Worm (Caenorhabditis elegans): Measurements from ENCODE around the gene paqr-2.

paqr-2 gene

DNA sequence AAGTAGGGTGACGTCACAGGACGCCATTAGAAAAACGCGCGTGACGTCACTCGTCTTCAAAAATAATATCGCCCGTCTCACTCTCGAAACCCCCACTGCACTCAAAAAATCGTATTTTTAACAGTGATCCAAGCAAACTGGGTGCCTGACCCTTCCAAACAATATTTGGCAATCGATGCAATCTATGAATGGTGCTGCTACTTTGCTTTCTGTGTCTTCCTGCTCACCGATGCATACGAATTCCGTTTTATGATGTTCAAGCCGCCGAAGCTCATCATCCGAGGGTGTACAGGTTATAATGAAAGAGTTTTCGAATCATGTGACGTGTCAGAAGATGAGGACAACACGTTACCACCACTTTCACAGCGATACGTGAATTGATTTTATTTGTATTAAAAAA, 27.9 kb upstream of the paqr-2 start, which contains the start of gene W03A5.1:
TSS of gene W03A5.1 (plus strand) at position 301 of the 400 bp plus-strand sequence.
- peak; percentile 87 for TF ChIP-seq zip-8 (tag; optimal IDR thresholded peaks at IDR 0.05)
- TF ChIP-seq ham-2 (GFP tag; optimal IDR thresholded peaks at IDR 0.05): no peak

DNA sequence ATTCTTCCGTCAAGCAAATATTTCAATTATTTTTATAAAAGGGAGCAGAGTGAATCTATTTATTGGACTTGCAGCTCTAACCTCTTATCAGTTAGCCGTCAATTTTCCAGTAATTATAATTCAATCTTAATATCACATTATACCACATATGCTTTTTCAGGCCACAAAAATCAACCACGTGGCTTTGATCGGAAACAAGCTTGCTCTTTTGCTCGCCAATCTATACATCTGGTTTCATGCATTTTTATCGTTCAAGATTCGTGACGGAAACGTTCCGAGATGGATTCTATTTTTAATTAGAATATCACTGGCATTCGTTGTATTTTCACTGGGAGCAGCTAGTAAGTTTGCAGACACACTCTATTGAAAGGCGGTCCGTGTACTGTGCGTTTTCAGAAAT, 27.3 kb upstream of the paqr-2 start:
- TF ChIP-seq flh-1 (GFP tag; optimal IDR thresholded peaks at IDR 0.05) (no peak), nhr-28 (tag; optimal IDR thresholded peaks at IDR 0.05) (no peak), unc-39 (tag; optimal IDR thresholded peaks at IDR 0.05) (no peak), mls-2 (tag; optimal IDR thresholded peaks at IDR 0.05) (no peak), ham-2 (GFP tag; optimal IDR thresholded peaks at IDR 0.05) (no peak), drap-1 (GFP tag; optimal IDR thresholded peaks at IDR 0.05) (no peak), snpc-4 (tag; optimal IDR thresholded peaks at IDR 0.05) (no peak), unc-120 (tag; optimal IDR thresholded peaks at IDR 0.05; ENCODE audit: poor library complexity, severe bottlenecking) (no peak), ces-1 (GFP tag; optimal IDR thresholded peaks at IDR 0.05) (no peak), sem-2 (GFP tag; optimal IDR thresholded peaks at IDR 0.05) (no peak), sptf-1 (tag; optimal IDR thresholded peaks at IDR 0.05) (no peak), lin-32 (GFP tag; optimal IDR thresholded peaks at IDR 0.05) (no peak), ceh-39 (tag; optimal IDR thresholded peaks at IDR 0.05) (no peak), ceh-83 (GFP tag; optimal IDR thresholded peaks at IDR 0.05) (no peak), ceh-43 (GFP tag; optimal IDR thresholded peaks at IDR 0.05) (no peak), hlh-1 (tag; optimal IDR thresholded peaks at IDR 0.05) (no peak), nhr-2 (tag; optimal IDR thresholded peaks at IDR 0.05) (no peak), blmp-1 (tag; optimal IDR thresholded peaks at IDR 0.05) (no peak)

DNA sequence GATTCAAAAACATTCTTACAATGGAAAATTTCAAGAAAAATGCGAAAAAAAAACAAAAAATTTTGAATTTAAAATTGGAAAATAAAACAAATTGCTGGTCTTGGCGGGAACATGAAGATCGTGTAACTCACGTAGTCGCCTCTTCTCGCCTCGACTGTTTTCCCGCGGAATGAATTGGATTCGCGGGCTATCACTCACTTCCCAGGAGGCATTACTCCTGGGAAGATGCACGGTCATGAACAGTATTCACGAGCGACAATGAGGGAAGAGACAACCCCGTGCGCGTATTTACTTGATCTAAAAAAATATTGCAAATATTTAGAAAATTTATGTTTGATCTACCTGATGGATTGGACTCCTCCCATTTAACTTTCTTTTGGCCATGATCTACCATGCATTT, 26.6 kb upstream of the paqr-2 start:
- TF ChIP-seq mab-5 (tag; optimal IDR thresholded peaks at IDR 0.05) (no peak), sptf-1 (tag; optimal IDR thresholded peaks at IDR 0.05) (no peak), nhr-76 (tag; optimal IDR thresholded peaks at IDR 0.05) (no peak), lsy-2 (tag; optimal IDR thresholded peaks at IDR 0.05) (no peak), elt-1 (tag; optimal IDR thresholded peaks at IDR 0.05; ENCODE audit: borderline replicate concordance, insufficient read depth) (no peak), nhr-12 (tag; optimal IDR thresholded peaks at IDR 0.05) (no peak), drap-1 (GFP tag; optimal IDR thresholded peaks at IDR 0.05) (no peak), nhr-237 (tag; optimal IDR thresholded peaks at IDR 0.05) (no peak), nhr-28 (tag; optimal IDR thresholded peaks at IDR 0.05) (no peak), snpc-4 (tag; optimal IDR thresholded peaks at IDR 0.05) (no peak), elt-3 (tag; optimal IDR thresholded peaks at IDR 0.05) (no peak), hlh-1 (tag; optimal IDR thresholded peaks at IDR 0.05) (no peak), sem-2 (GFP tag; optimal IDR thresholded peaks at IDR 0.05) (no peak), unc-120 (tag; optimal IDR thresholded peaks at IDR 0.05; ENCODE audit: poor library complexity, severe bottlenecking) (no peak), tbx-8 (GFP tag; optimal IDR thresholded peaks at IDR 0.05) (no peak)

DNA sequence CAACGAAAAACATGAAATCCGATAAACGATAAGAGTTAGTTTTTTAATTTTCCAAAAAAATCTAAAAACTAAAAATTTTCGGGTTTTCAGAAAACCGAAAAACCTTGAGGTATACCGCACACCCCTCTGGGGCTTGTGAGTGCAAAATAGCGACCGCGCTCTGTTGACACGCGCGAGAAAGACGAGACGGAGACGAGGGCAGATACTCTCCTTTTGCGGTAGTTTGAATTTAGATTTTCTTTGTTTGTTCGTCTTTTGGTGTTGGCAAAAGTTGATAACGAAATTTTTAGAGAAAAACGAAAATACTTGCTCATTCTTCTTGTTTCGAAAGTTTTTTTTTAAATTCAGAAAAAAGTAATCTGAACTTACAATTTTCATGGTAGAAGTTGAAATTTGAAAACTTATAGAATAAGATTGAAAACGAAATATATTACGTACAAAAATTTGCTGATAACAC, 25.9 kb upstream of the paqr-2 start, which contains the start of the genes W03A5.2 and Y32H12A.8:
TSS of gene W03A5.2 (plus strand) at position 407 of the 457 bp plus-strand sequence.
TSS of gene Y32H12A.8 (minus strand) at position 410 of the 457 bp plus-strand sequence.
- TF ChIP-seq lin-13 (tag; optimal IDR thresholded peaks at IDR 0.05): no peak
- TF ChIP-seq ceh-43 (GFP tag; optimal IDR thresholded peaks at IDR 0.05): no peak
- TF ChIP-seq unc-120 (tag; optimal IDR thresholded peaks at IDR 0.05; ENCODE audit: poor library complexity, severe bottlenecking): peak; percentile 88
- peak; percentile 33 for TF ChIP-seq nhr-237 (tag; optimal IDR thresholded peaks at IDR 0.05)
- peak; percentile 24 for TF ChIP-seq pha-4 (tag; optimal IDR thresholded peaks at IDR 0.05)
- TF ChIP-seq hlh-1 (tag; optimal IDR thresholded peaks at IDR 0.05): peak; percentile 6
- TF ChIP-seq lsy-2 (tag; optimal IDR thresholded peaks at IDR 0.05): peak; percentile 68
- TF ChIP-seq mep-1 (tag; optimal IDR thresholded peaks at IDR 0.05): peak; percentile 29

DNA sequence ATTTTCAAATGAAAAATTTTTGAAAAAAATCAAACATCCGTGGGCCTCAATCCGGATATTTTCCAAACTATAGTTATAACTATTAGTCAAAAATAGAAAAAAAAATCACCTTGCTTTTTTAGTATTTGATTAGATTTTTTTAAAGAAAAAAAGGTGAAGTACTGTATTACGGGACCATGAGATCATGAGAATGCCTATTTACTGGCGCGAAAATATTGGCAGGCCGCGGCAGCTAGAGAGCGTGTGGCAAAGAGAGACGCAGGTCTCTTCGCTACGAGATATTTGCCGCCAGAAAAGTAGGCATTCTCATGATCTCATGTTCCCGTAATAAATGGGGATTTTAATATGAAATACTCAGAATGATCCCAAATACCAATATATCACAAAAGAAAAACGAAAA, 25.3 kb upstream of the paqr-2 start:
- TF ChIP-seq lsy-2 (tag; optimal IDR thresholded peaks at IDR 0.05): no peak
- TF ChIP-seq lin-32 (GFP tag; optimal IDR thresholded peaks at IDR 0.05): no peak
- no peak for TF ChIP-seq zip-8 (tag; optimal IDR thresholded peaks at IDR 0.05)

DNA sequence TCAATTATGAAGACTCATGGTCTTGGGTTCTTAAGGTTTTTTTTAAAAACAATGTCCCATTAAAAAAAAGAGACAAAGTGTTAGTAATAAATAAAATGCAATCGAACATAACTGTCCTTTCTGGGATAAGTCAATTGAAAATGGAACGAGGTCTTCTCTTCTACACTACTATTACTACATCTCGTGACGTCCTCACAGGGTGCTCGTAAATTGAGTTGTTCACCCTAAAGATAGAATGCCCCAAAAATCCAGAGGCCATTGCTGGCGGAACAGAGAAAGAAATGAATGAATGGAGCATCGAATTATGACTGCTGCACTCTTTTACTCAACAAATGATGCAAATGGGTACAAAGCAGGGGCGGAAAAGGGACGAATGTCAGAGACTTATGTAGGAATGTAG, 22.7 kb upstream of the paqr-2 start:
- TF ChIP-seq ces-1 (GFP tag; optimal IDR thresholded peaks at IDR 0.05) (peak; percentile 90), ztf-11 (tag; optimal IDR thresholded peaks at IDR 0.05) (no peak), nhr-237 (tag; optimal IDR thresholded peaks at IDR 0.05) (no peak)

Data from whole organism, mixed stage, embryonic.